Fruit fly (Drosophila melanogaster) Kc167 (cell line): Measurements from ENCODE around the gene Pka-C2.

Experiments used
- h ChIP-seq: fragments of >200 bp; optimal IDR thresholded peaks from 3 replicates; lab custom pipeline; 2018; ENCODE audit warnings: missing external identifiers
- insv ChIP-seq: fragments of >200 bp; optimal IDR thresholded peaks from 3 replicates; lab custom pipeline; 2018; ENCODE audit warnings: missing external identifiers
- psq ChIP-seq: fragments of >200 bp; optimal IDR thresholded peaks from 2 replicates; lab custom pipeline; 2017; ENCODE audit warnings: missing external identifiers

- no peak for TF ChIP-seq psq
- TF ChIP-seq insv (lab: Kevin White, UChicago): no peak
- TF ChIP-seq h (lab: Kevin White, UChicago): no peak
Observed at dm6 chr3R:30741371-30741770, 44.4 kb upstream of the Pka-C2 start.
